Fruit fly (Drosophila melanogaster): ENCODE results near the gene Brd.

DNA sequence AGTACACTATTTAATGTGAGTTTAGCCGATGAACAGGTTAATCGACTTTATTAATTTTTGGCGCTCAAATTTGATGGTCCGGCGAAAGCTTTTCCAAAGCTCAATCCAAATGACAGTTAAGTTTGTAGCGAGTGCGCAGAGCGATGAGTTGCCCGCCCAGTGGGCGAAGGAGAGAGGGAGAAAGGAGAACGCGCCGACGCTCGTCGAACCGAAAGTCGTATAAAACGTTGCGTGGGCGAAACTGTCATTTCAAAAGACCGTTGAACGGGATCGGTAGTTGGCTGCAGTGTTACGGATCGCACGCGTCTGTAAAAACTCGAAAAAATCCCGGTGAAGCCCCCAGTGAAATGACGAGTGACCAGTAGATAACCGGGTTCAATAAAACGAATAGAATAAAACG lies 19.6 kb downstream of the Brd start, which contains the start of gene Zip71B:
- TF ChIP-seq Myc (optimal IDR thresholded peaks at IDR 0.05): no peak
- TF ChIP-seq insv (optimal IDR thresholded peaks at IDR 0.05): no peak
- TF ChIP-seq ttk (optimal IDR thresholded peaks at IDR 0.05): no peak
- TF ChIP-seq h (optimal IDR thresholded peaks at IDR 0.05): no peak
- no peak for TF ChIP-seq psq (optimal IDR thresholded peaks at IDR 0.05)
- no peak for TF ChIP-seq Sin3A (optimal IDR thresholded peaks at IDR 0.05)

Data from Kc167 (cell line).